Worm (Caenorhabditis elegans) whole organism, early embryonic: ENCODE measurements around the gene F32D8.2.

Experiments
- F13C5.2 ChIP-seq: sonication (generic microtip); optimal IDR thresholded peaks from 2 replicates; lab custom pipeline; 2017; ENCODE audit warnings: mild to moderate bottlenecking, missing genetic modification characterization, inconsistent platforms, missing compliant biosample characterization
- aly-1 ChIP-seq: sonication (generic microtip); optimal IDR thresholded peaks from 2 replicates; lab custom pipeline; 2016; ENCODE audit warnings: missing genetic modification characterization, missing compliant biosample characterization
- ama-1 ChIP-seq: fragments of 150-350 bp; optimal IDR thresholded peaks from 2 replicates; lab custom pipeline; 2014
- hmg-4 ChIP-seq: fragments of 200-800 bp; sonication (Bioruptor generic); optimal IDR thresholded peaks from 2 replicates; lab custom pipeline; 2018; ENCODE audit warnings: mild to moderate bottlenecking, missing genetic modification characterization, missing compliant biosample characterization
- scrt-1 ChIP-seq: fragments of 200-800 bp; sonication (Bioruptor generic); IDR thresholded peaks from 2 replicates; pipeline ENCODE4 v1.3.6; 2022; ENCODE audit warnings: missing genetic modification characterization, missing compliant biosample characterization
- tbx-11 ChIP-seq: fragments of 200-800 bp; sonication (Bioruptor generic); IDR thresholded peaks from 2 replicates; pipeline ENCODE4 v1.3.6; 2022; ENCODE audit warnings: missing genetic modification characterization, missing compliant biosample characterization

ce11 chrV:10886405-10886887, 2.9 kb downstream of the F32D8.2 start, which contains the start of gene F32D8.3:
- TF ChIP-seq ama-1 (lab: Kevin White, UChicago) (no peak), F13C5.2 (tag; lab: Kevin White, UChicago) (no peak), scrt-1 (GFP tag; lab: Robert Waterston, UW) (no peak), hmg-4 (GFP tag; lab: Kevin White, UChicago) (no peak), aly-1 (tag; lab: Kevin White, UChicago) (no peak), tbx-11 (GFP tag; lab: Robert Waterston, UW) (no peak)
